Fruit fly (Drosophila melanogaster): ENCODE data around the gene CG11698.

DNA sequence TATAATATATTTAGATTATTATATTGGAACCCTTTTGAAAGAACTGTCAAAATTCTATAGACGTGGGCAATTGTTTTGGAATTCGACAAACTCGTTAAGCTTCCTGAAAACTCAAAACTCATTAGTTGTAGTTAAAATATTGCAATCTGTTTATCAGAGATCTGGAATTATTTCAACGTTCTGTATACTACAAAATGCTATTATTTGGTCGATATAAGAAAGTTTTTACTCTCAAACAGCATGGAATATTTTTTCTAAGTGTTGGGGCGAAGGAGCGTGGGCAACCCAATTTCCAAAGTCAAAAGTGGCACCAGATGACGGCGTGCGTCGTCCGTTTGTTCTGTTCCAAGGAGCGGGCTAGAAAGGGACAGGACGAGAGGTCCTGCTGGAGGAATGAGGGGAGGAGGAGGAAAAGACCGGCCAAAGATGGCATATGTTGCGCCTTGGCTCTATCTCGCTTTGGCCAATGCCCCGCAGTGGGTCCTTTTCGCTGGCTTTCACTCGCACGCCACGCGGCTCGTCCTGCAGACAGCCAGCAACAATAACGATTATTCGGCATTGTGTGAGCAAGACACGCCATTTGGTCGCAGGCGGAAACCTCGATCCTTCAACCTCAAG is 26.2 kb upstream of the CG11698 start:
- no peak for TF ChIP-seq psq (optimal IDR thresholded peaks at IDR 0.05)
- no peak for TF ChIP-seq EcR (GFP tag; optimal IDR thresholded peaks at IDR 0.05)
- no peak for TF ChIP-seq Dll (optimal IDR thresholded peaks at IDR 0.05)
- no peak for TF ChIP-seq pan (optimal IDR thresholded peaks at IDR 0.05)
